Fruit fly (Drosophila melanogaster): ENCODE data around the gene CG14441.
A peak's percentile ranks its signal among the peaks of the same experiment; 100 is the strongest.

The CG14441 gene

DNA sequence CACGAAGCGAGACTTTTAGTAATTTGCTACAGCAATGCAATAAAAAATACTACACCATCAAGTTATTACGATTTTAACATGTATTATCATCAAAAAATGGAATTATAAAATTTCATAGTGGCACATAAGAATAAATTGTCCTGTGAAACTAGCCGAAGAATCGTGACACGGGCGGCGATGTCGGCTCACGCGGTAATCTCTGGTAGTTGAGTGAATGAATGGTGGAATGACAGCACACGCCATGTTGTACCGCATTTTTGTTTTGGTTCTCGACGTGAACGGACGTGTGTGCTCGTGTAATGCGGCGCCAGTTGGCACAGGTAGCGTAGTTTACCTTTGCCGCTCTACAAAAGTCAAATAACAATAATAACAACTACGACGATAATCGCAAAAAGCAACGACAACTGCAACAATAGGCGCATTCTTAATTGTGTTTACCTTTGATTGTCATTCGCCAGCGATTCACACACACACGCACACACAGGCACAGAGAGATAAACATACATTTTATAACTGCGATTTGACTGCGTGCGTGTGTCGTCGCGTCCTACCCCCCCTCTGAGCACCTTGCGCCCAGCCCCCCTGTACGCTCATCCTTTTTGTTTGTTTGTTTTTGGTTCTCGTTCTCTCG lies at the start of gene CG14441 (continued):
- TF ChIP-seq CG4617 (GFP tag; optimal IDR thresholded peaks at IDR 0.05; ENCODE audit: borderline replicate concordance) = no peak
- peak; percentile 42 for TF ChIP-seq CG10979 (tag; optimal IDR thresholded peaks at IDR 0.05)
- peak; percentile 93 for TF ChIP-seq amos (GFP tag; IDR thresholded peaks at IDR 0.05; ENCODE audit: partially characterized antibody)
- peak; percentile 39; the same call in 1 of the 3 replicates for TF ChIP-seq otp (GFP tag; IDR thresholded peaks at IDR 0.05)
- TF ChIP-seq ems (GFP tag; optimal IDR thresholded peaks at IDR 0.05) = no peak
- peak; percentile 73 for TF ChIP-seq odd (GFP tag; optimal IDR thresholded peaks at IDR 0.05)
- peak; percentile 71 for TF ChIP-seq gro (GFP tag; optimal IDR thresholded peaks at IDR 0.05)
- no peak for TF ChIP-seq CG14014 (GFP tag; IDR thresholded peaks at IDR 0.05)
- TF ChIP-seq Dad (GFP tag; optimal IDR thresholded peaks at IDR 0.05) = peak; percentile 62
- TF ChIP-seq Doc2 (GFP tag; IDR thresholded peaks at IDR 0.05) = no peak
- TF ChIP-seq CG10209 (GFP tag; optimal IDR thresholded peaks at IDR 0.05) = peak; percentile 21
- no peak for TF ChIP-seq H15 (GFP tag; IDR thresholded peaks at IDR 0.05)
- TF ChIP-seq Ssrp (tag; optimal IDR thresholded peaks at IDR 0.05) = no peak
- no peak for TF ChIP-seq CG3407 (GFP tag; optimal IDR thresholded peaks at IDR 0.05)
- TF ChIP-seq CG11456 (GFP tag; IDR thresholded peaks at IDR 0.05) = no peak
- peak; percentile 97 for TF ChIP-seq bbx (GFP tag; IDR thresholded peaks at IDR 0.05; ENCODE audit: partially characterized antibody)
- TF ChIP-seq fd64A (GFP tag; optimal IDR thresholded peaks at IDR 0.05) = peak; percentile 54
- peak; percentile 27; the same call in 1 of the 2 replicates for TF ChIP-seq seq (GFP tag; IDR thresholded peaks at IDR 0.05)
- TF ChIP-seq sens (GFP tag) = peak; percentile 94
- TF ChIP-seq disco-r (GFP tag; optimal IDR thresholded peaks at IDR 0.05) = peak; percentile 52
- TF ChIP-seq hbn (GFP tag; IDR thresholded peaks at IDR 0.05; ENCODE audit: partially characterized antibody) = peak; percentile 99
- TF ChIP-seq CG13123 (GFP tag; optimal IDR thresholded peaks at IDR 0.05) = no peak
- TF ChIP-seq luna (GFP tag; optimal IDR thresholded peaks at IDR 0.05) = peak; percentile 21
- TF ChIP-seq CG5245 (GFP tag; optimal IDR thresholded peaks at IDR 0.05) = no peak
- TF ChIP-seq Dip2 (GFP tag; IDR thresholded peaks at IDR 0.05) = no peak
- TF ChIP-seq D (optimal IDR thresholded peaks at IDR 0.05) = peak; percentile 54
- no peak for TF ChIP-seq D (GFP tag; optimal IDR thresholded peaks at IDR 0.05)
- TF ChIP-seq dmrt11E (tag; optimal IDR thresholded peaks at IDR 0.05) = peak; percentile 17
- TF ChIP-seq ara (GFP tag; IDR thresholded peaks at IDR 0.05) = 0 out of 2 replicates have a peak, but pooled peaks have one; percentile 34
- TF ChIP-seq Kr (GFP tag; optimal IDR thresholded peaks at IDR 0.05) = no peak
- peak; percentile 23 for TF ChIP-seq CG31365 (tag; optimal IDR thresholded peaks at IDR 0.05)
- peak; percentile 34 for TF ChIP-seq vfl (GFP tag; optimal IDR thresholded peaks at IDR 0.05)
- no peak for TF ChIP-seq CG10431 (GFP tag; optimal IDR thresholded peaks at IDR 0.05)
- no peak for TF ChIP-seq CG4282 (GFP tag; optimal IDR thresholded peaks at IDR 0.05)
- TF ChIP-seq Mrtf (GFP tag; IDR thresholded peaks at IDR 0.05) = no peak
- TF ChIP-seq ato (GFP tag; IDR thresholded peaks at IDR 0.05; ENCODE audit: partially characterized antibody) = peak; percentile 92
- no peak for TF ChIP-seq onecut (GFP tag; IDR thresholded peaks at IDR 0.05)
- peak; percentile 93 for TF ChIP-seq hb (GFP tag; IDR thresholded peaks at IDR 0.05; ENCODE audit: partially characterized antibody)
- no peak for TF ChIP-seq eyg (GFP tag; optimal IDR thresholded peaks at IDR 0.05)
- peak; percentile 78 for TF ChIP-seq CG3281 (GFP tag; optimal IDR thresholded peaks at IDR 0.05)
- peak; percentile 1 for TF ChIP-seq ac (GFP tag; optimal IDR thresholded peaks at IDR 0.05)
- TF ChIP-seq tin (GFP tag; optimal IDR thresholded peaks at IDR 0.05) = no peak
- TF ChIP-seq CG12219 (GFP tag; optimal IDR thresholded peaks at IDR 0.05) = no peak
- TF ChIP-seq sd (tag; optimal IDR thresholded peaks at IDR 0.05) = peak; percentile 73
- TF ChIP-seq Mes4 (GFP tag; optimal IDR thresholded peaks at IDR 0.05) = no peak
- peak; percentile 3 for TF ChIP-seq CG18476 (GFP tag; optimal IDR thresholded peaks at IDR 0.05)
- peak; percentile 12 for TF ChIP-seq CoRest (tag; optimal IDR thresholded peaks at IDR 0.05)
- peak; percentile 13 for TF ChIP-seq HmgD (GFP tag; optimal IDR thresholded peaks at IDR 0.05)
- TF ChIP-seq CG8924 (tag; optimal IDR thresholded peaks at IDR 0.05) = peak; percentile 73
- TF ChIP-seq BEAF-32 (GFP tag; optimal IDR thresholded peaks at IDR 0.05) = peak; percentile 94

Measured in whole organism, embryonic.